Worm (Caenorhabditis elegans) whole organism, L4 larva: ENCODE measurements around the gene nhr-176.

Source experiments
- Y48G9A.11 ChIP-seq: fragments of 200-800 bp; sonication (Bioruptor generic); IDR thresholded peaks from 2 replicates; pipeline ENCODE4 v1.3.6; 2022; ENCODE audit warnings: missing genetic modification reagents, missing genetic modification characterization, missing compliant biosample characterization
- aly-2 ChIP-seq: sonication (generic microtip); optimal IDR thresholded peaks from 2 replicates; lab custom pipeline; 2018; ENCODE audit warnings: missing biosample characterization, missing genetic modification characterization
- ceh-32 ChIP-seq: sonication (generic microtip); optimal IDR thresholded peaks from 2 replicates; lab custom pipeline; 2016; ENCODE audit warnings: mild to moderate bottlenecking, missing genetic modification characterization, missing compliant biosample characterization; ENCODE audit not compliant: poor library complexity
- egl-27 ChIP-seq: sonication (generic microtip); optimal IDR thresholded peaks from 3 replicates; lab custom pipeline; 2017; ENCODE audit warnings: missing biosample characterization, missing genetic modification reagents, missing genetic modification characterization
- hlh-30 ChIP-seq: sonication (generic microtip); optimal IDR thresholded peaks from 2 replicates; lab custom pipeline; 2017; ENCODE audit warnings: antibody characterized with exemption, mild to moderate bottlenecking, missing genetic modification characterization, missing compliant biosample characterization; ENCODE audit not compliant: insufficient read depth
- mes-2 ChIP-seq: sonication (generic microtip); optimal IDR thresholded peaks from 2 replicates; lab custom pipeline; 2016; ENCODE audit warnings: missing genotype, mild to moderate bottlenecking, missing genetic modification characterization, missing compliant biosample characterization; ENCODE audit not compliant: poor library complexity, severe bottlenecking
- nhr-237 ChIP-seq: sonication (generic microtip); optimal IDR thresholded peaks from 2 replicates; lab custom pipeline; 2017; ENCODE audit warnings: missing biosample characterization, missing genetic modification characterization
- nhr-28 ChIP-seq: fragments of 150-350 bp; optimal IDR thresholded peaks from 2 replicates; lab custom pipeline; 2014; ENCODE audit warnings: missing biosample characterization, missing genetic modification characterization
- set-16 ChIP-seq: fragments of 200-800 bp; sonication (Bioruptor generic); IDR thresholded peaks from 2 replicates; pipeline ENCODE4 v1.3.6; 2022; ENCODE audit warnings: missing genetic modification reagents, missing genetic modification characterization, missing compliant biosample characterization
- snpc-4 ChIP-seq: fragments of 150-350 bp; optimal IDR thresholded peaks from 2 replicates; lab custom pipeline; 2014; ENCODE audit warnings: missing biosample characterization, missing genetic modification characterization
- unc-62 ChIP-seq, 3 experiments: fragments of 150-350 bp in 1 of 3; sonication (generic microtip); optimal IDR thresholded peaks in 2 of 3; peaks in 1 of 3; 1 replicate in 1 of 3; 2 replicates in 2 of 3; lab custom pipeline; 2014 to 2017; ENCODE audit warnings: missing biosample characterization in 3 of 3, missing genetic modification characterization in 3 of 3, missing genetic modification reagents in 3 of 3, missing genotype in 1 of 3
- zip-11 ChIP-seq: fragments of 200-800 bp; sonication (Bioruptor generic); IDR thresholded peaks from 2 replicates; pipeline ENCODE4 v1.3.6; 2022; ENCODE audit warnings: missing genetic modification characterization, missing compliant biosample characterization

ce11 chrV:16055031-16055430, 16.1 kb upstream of the nhr-176 start, which contains the start of gene F14H3.4:
- TF ChIP-seq nhr-237: no peak
- no peak for TF ChIP-seq hlh-30 (tag; lab: Kevin White, UChicago)
- no peak for TF ChIP-seq set-16 (GFP tag; lab: Robert Waterston, UW)
- TF ChIP-seq zip-11 (GFP tag; lab: Robert Waterston, UW): no peak
- no peak for TF ChIP-seq egl-27 (tag; lab: Kevin White, UChicago)
- no peak for TF ChIP-seq mes-2 (tag; lab: Kevin White, UChicago)
- no peak for TF ChIP-seq Y48G9A.11 (GFP tag; lab: Robert Waterston, UW)
- no peak for TF ChIP-seq snpc-4 (tag; lab: Kevin White, UChicago)
- no peak for TF ChIP-seq nhr-28 (tag; lab: Kevin White, UChicago)
- TF ChIP-seq unc-62 (GFP tag; optimal IDR thresholded peaks at IDR 0.05 in 1 of 2; lab: Kevin White, UChicago): no peak
- no peak for TF ChIP-seq unc-62 (tag; optimal IDR thresholded peaks at IDR 0.05; lab: Kevin White, UChicago)
- no peak for TF ChIP-seq aly-2 (tag; lab: Kevin White, UChicago)
- no peak for TF ChIP-seq ceh-32 (tag; lab: Kevin White, UChicago)
